Worm (Caenorhabditis elegans) whole organism, early embryonic: ENCODE results near the gene dcaf-1.

Source experiments
- B0310.2 ChIP-seq: sonication (generic microtip); optimal IDR thresholded peaks from 2 replicates; lab custom pipeline; 2016; ENCODE audit warnings: mild to moderate bottlenecking, missing genetic modification characterization, missing compliant biosample characterization
- F13C5.2 ChIP-seq: sonication (generic microtip); optimal IDR thresholded peaks from 2 replicates; lab custom pipeline; 2017; ENCODE audit warnings: mild to moderate bottlenecking, missing genetic modification characterization, inconsistent platforms, missing compliant biosample characterization
- aly-1 ChIP-seq: sonication (generic microtip); optimal IDR thresholded peaks from 2 replicates; lab custom pipeline; 2016; ENCODE audit warnings: missing genetic modification characterization, missing compliant biosample characterization
- ama-1 ChIP-seq: fragments of 150-350 bp; optimal IDR thresholded peaks from 2 replicates; lab custom pipeline; 2014
- ceh-13 ChIP-seq: fragments of 200-800 bp; sonication (Bioruptor generic); optimal IDR thresholded peaks from 2 replicates; lab custom pipeline; 2018; ENCODE audit warnings: mild to moderate bottlenecking, missing genetic modification characterization, missing compliant biosample characterization
- ceh-36 ChIP-seq: sonication (generic microtip); optimal IDR thresholded peaks from 2 replicates; lab custom pipeline; 2016; ENCODE audit warnings: missing genetic modification characterization, inconsistent platforms, missing compliant biosample characterization
- ets-7 ChIP-seq: sonication (generic microtip); optimal IDR thresholded peaks from 2 replicates; lab custom pipeline; 2016; ENCODE audit warnings: missing genotype, missing genetic modification characterization, missing compliant biosample characterization
- flt-1 ChIP-seq: fragments of 200-800 bp; sonication (Bioruptor generic); IDR thresholded peaks from 2 replicates; pipeline ENCODE4 v1.3.6; 2022; ENCODE audit warnings: missing genetic modification characterization, missing compliant biosample characterization
- hmbx-1 ChIP-seq: sonication (generic microtip); optimal IDR thresholded peaks from 2 replicates; lab custom pipeline; 2016; ENCODE audit warnings: mild to moderate bottlenecking, missing genetic modification characterization, missing compliant biosample characterization
- hmg-4 ChIP-seq: fragments of 200-800 bp; sonication (Bioruptor generic); optimal IDR thresholded peaks from 2 replicates; lab custom pipeline; 2018; ENCODE audit warnings: mild to moderate bottlenecking, missing genetic modification characterization, missing compliant biosample characterization
- hnd-1 ChIP-seq: sonication (generic microtip); optimal IDR thresholded peaks from 2 replicates; lab custom pipeline; 2016; ENCODE audit warnings: missing genetic modification characterization, missing compliant biosample characterization
- pes-1 ChIP-seq: fragments of 200-800 bp; sonication (Bioruptor generic); IDR thresholded peaks from 2 replicates; pipeline ENCODE4 v1.3.6; 2022; ENCODE audit warnings: missing genetic modification reagents, missing genetic modification characterization, missing compliant biosample characterization
- scrt-1 ChIP-seq: fragments of 200-800 bp; sonication (Bioruptor generic); IDR thresholded peaks from 2 replicates; pipeline ENCODE4 v1.3.6; 2022; ENCODE audit warnings: missing genetic modification characterization, missing compliant biosample characterization
- sea-1 ChIP-seq: fragments of 200-800 bp; sonication (Bioruptor generic); conservative IDR thresholded peaks from 2 replicates; pipeline ENCODE4 v1.3.6; 2022; ENCODE audit warnings: missing genetic modification characterization, missing compliant biosample characterization
- tbx-11 ChIP-seq: fragments of 200-800 bp; sonication (Bioruptor generic); IDR thresholded peaks from 2 replicates; pipeline ENCODE4 v1.3.6; 2022; ENCODE audit warnings: missing genetic modification characterization, missing compliant biosample characterization
- tbx-37 ChIP-seq: fragments of 200-800 bp; sonication (Bioruptor generic); conservative IDR thresholded peaks from 2 replicates; pipeline ENCODE4 v1.3.6; 2022; ENCODE audit warnings: missing genetic modification reagents, missing genetic modification characterization, missing compliant biosample characterization
- tra-4 ChIP-seq: sonication (generic microtip); optimal IDR thresholded peaks from 2 replicates; lab custom pipeline; 2017; ENCODE audit warnings: missing genetic modification characterization, missing compliant biosample characterization

Gene dcaf-1

ce11 chrIV:9671001-9671652 is 35.4 kb downstream of the dcaf-1 start:
- TF ChIP-seq ets-7 (tag; lab: Kevin White, UChicago) (no peak), F13C5.2 (tag; lab: Kevin White, UChicago) (no peak)

- TF ChIP-seq B0310.2 (tag; lab: Kevin White, UChicago), result no peak
- TF ChIP-seq hmg-4, result no peak
- TF ChIP-seq hnd-1 (tag; lab: Kevin White, UChicago), result no peak
- no peak for TF ChIP-seq tra-4 (tag; lab: Kevin White, UChicago)
- no peak for TF ChIP-seq ceh-13 (GFP tag; lab: Kevin White, UChicago)
Observed at ce11 chrIV:9669969-9670368, 36.6 kb downstream of the dcaf-1 start.

ce11 chrIV:9668103-9668672 is 38.3 kb downstream of the dcaf-1 start:
- no peak for TF ChIP-seq hmg-4
- no peak for TF ChIP-seq ceh-13 (GFP tag; lab: Kevin White, UChicago)
- TF ChIP-seq ets-7 (tag; lab: Kevin White, UChicago), result no peak
- TF ChIP-seq sea-1, result no peak
- no peak for TF ChIP-seq hnd-1 (tag; lab: Kevin White, UChicago)
- TF ChIP-seq aly-1 (tag; lab: Kevin White, UChicago), result no peak
- TF ChIP-seq tbx-11 (GFP tag; lab: Robert Waterston, UW), result no peak
- no peak for TF ChIP-seq tra-4 (tag; lab: Kevin White, UChicago)
- no peak for TF ChIP-seq flt-1 (GFP tag; lab: Robert Waterston, UW)
- TF ChIP-seq F13C5.2 (tag; lab: Kevin White, UChicago), result no peak
- TF ChIP-seq scrt-1 (GFP tag; lab: Robert Waterston, UW), result no peak
- no peak for TF ChIP-seq pes-1 (GFP tag; lab: Robert Waterston, UW)
- no peak for TF ChIP-seq B0310.2 (tag; lab: Kevin White, UChicago)
- TF ChIP-seq ama-1 (lab: Kevin White, UChicago), result no peak
- no peak for TF ChIP-seq tbx-37
- no peak for TF ChIP-seq hmbx-1 (tag; lab: Kevin White, UChicago)
- no peak for TF ChIP-seq ceh-36 (tag; lab: Kevin White, UChicago)

DNA sequence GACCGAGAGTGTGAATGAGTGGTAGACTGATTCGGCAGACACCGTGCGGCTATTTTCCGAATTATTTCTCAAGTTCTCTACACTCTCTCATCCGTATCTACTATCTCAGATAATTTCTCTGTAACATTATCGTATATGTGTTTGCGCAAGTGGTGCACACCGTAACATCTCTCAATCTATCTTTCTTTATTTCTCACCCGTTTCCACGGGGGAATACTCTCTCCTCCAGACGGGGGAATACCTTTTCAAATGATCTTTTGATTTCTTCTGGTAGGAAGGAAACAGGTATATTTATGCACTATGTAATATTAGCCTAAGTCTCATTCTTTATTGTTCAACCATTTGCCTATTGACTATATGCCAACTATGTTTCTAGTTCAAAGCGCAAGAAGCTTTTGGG is 39.4 kb downstream of the dcaf-1 start:
- no peak for TF ChIP-seq hmg-4
- TF ChIP-seq F13C5.2 (tag; lab: Kevin White, UChicago), result no peak
- TF ChIP-seq hmbx-1 (tag; lab: Kevin White, UChicago), result no peak
- no peak for TF ChIP-seq scrt-1 (GFP tag; lab: Robert Waterston, UW)
- no peak for TF ChIP-seq hnd-1 (tag; lab: Kevin White, UChicago)
- no peak for TF ChIP-seq tra-4 (tag; lab: Kevin White, UChicago)
- no peak for TF ChIP-seq flt-1 (GFP tag; lab: Robert Waterston, UW)
- TF ChIP-seq ceh-13 (GFP tag; lab: Kevin White, UChicago), result no peak
- TF ChIP-seq pes-1 (GFP tag; lab: Robert Waterston, UW), result no peak
- no peak for TF ChIP-seq tbx-37
- no peak for TF ChIP-seq B0310.2 (tag; lab: Kevin White, UChicago)
- no peak for TF ChIP-seq tbx-11 (GFP tag; lab: Robert Waterston, UW)
- TF ChIP-seq ama-1 (lab: Kevin White, UChicago), result no peak
- no peak for TF ChIP-seq ets-7 (tag; lab: Kevin White, UChicago)
- TF ChIP-seq aly-1 (tag; lab: Kevin White, UChicago), result no peak
- TF ChIP-seq ceh-36 (tag; lab: Kevin White, UChicago), result no peak
- no peak for TF ChIP-seq sea-1

- TF ChIP-seq tbx-37 (no peak), ceh-36 (tag; lab: Kevin White, UChicago) (no peak), flt-1 (GFP tag; lab: Robert Waterston, UW) (no peak), pes-1 (GFP tag; lab: Robert Waterston, UW) (no peak), ets-7 (tag; lab: Kevin White, UChicago) (no peak), aly-1 (tag; lab: Kevin White, UChicago) (no peak), ceh-13 (GFP tag; lab: Kevin White, UChicago) (no peak), tra-4 (tag; lab: Kevin White, UChicago) (no peak), scrt-1 (GFP tag; lab: Robert Waterston, UW) (no peak)
Observed at ce11 chrIV:9659999-9660398, 46.5 kb downstream of the dcaf-1 start.

DNA sequence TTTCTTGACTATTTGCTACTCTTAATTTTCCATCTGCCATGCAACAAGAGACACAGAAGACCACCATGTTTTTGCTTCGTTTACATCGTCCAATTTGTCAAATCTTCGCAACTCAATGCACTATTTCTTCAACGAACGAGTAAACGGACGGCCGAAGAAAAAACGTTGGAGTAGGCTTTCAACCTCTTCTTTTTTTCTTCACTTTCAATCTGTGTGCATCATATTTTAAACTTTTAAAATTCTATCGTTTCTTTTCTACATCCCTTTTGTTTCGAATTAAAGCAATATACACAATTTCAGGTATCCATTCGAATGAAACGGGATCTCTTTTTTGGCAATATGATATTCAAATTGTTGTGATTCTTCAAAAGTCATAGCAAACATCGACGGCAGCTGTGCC is 48.8 kb downstream of the dcaf-1 start, which contains the start of gene acc-1:
TSS of gene acc-1 (plus strand) at position 301 of the 400 bp plus-strand sequence.
- TF ChIP-seq ceh-13 (GFP tag; lab: Kevin White, UChicago) (no peak), B0310.2 (tag; lab: Kevin White, UChicago) (no peak), tbx-11 (GFP tag; lab: Robert Waterston, UW) (no peak), scrt-1 (GFP tag; lab: Robert Waterston, UW) (no peak), hmg-4 (no peak), flt-1 (GFP tag; lab: Robert Waterston, UW) (no peak), aly-1 (tag; lab: Kevin White, UChicago) (no peak), ama-1 (lab: Kevin White, UChicago) (no peak)

DNA sequence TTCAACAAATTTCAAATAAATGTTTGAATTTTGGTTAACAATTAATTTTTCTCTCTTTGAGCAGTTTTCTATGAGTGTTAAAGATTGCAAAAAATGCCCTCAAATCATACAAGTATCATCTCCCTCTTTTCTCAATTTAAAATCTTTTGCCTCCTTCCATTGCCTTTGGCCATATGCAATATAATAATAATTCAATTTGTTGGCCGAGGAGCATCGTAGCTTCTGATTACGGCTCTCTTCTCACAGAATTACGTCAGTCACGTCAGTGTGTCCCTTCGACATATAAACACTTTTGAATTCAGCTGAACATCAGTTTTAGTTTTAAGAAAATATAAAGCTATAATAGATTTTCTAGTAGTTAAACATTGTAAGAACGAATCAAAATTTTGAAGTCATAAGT is 51.0 kb downstream of the dcaf-1 start:
- TF ChIP-seq F13C5.2 (tag; lab: Kevin White, UChicago) (no peak), B0310.2 (tag; lab: Kevin White, UChicago) (no peak), hmbx-1 (tag; lab: Kevin White, UChicago) (no peak), ceh-36 (tag; lab: Kevin White, UChicago) (no peak), aly-1 (tag; lab: Kevin White, UChicago) (no peak), scrt-1 (GFP tag; lab: Robert Waterston, UW) (no peak), ets-7 (tag; lab: Kevin White, UChicago) (no peak), tbx-11 (GFP tag; lab: Robert Waterston, UW) (no peak), tbx-37 (no peak), sea-1 (no peak), ceh-13 (GFP tag; lab: Kevin White, UChicago) (no peak), flt-1 (GFP tag; lab: Robert Waterston, UW) (no peak), hnd-1 (tag; lab: Kevin White, UChicago) (no peak), pes-1 (GFP tag; lab: Robert Waterston, UW) (no peak), ama-1 (lab: Kevin White, UChicago) (no peak), tra-4 (tag; lab: Kevin White, UChicago) (no peak), hmg-4 (no peak)
